Worm (Caenorhabditis elegans): ENCODE data around the gene C18B2.5.

ce11 chrX:3645924-3646323 is 35.0 kb upstream of the C18B2.5 start:
- no peak for TF ChIP-seq ref-1 (GFP tag; conservative IDR thresholded peaks at IDR 0.05)
- TF ChIP-seq klf-2 (GFP tag; conservative IDR thresholded peaks at IDR 0.05): no peak
- TF ChIP-seq med-1 (GFP tag; optimal IDR thresholded peaks at IDR 0.05; ENCODE audit: insufficient read depth): no peak
- TF ChIP-seq ztf-23 (GFP tag; IDR thresholded peaks at IDR 0.05): no peak
